Worm (Caenorhabditis elegans) whole organism, L2 larva: ENCODE data around the gene twk-12.

Experiments used
- C34F6.9 ChIP-seq: fragments of 150-350 bp; optimal IDR thresholded peaks from 2 replicates; lab custom pipeline; 2014; ENCODE audit warnings: missing biosample characterization, missing genetic modification characterization
- Y55F3AM.14 ChIP-seq: fragments of 200-800 bp; sonication (Bioruptor generic); optimal IDR thresholded peaks from 2 replicates; lab custom pipeline; 2018; ENCODE audit warnings: mild to moderate bottlenecking, missing genetic modification characterization, missing compliant biosample characterization
- ceh-82 ChIP-seq: fragments of 150-350 bp; optimal IDR thresholded peaks from 2 replicates; lab custom pipeline; 2014; ENCODE audit warnings: missing biosample characterization, missing genetic modification characterization
- egl-27 ChIP-seq: sonication (generic microtip); optimal IDR thresholded peaks from 3 replicates; lab custom pipeline; 2017; ENCODE audit warnings: missing biosample characterization, missing genetic modification reagents, missing genetic modification characterization
- elt-1 ChIP-seq: fragments of 150-350 bp; optimal IDR thresholded peaks from 2 replicates; lab custom pipeline; 2014; ENCODE audit warnings: missing biosample characterization, missing genetic modification characterization
- fos-1 ChIP-seq: fragments of 150-350 bp; optimal IDR thresholded peaks from 2 replicates; lab custom pipeline; 2014; ENCODE audit warnings: missing biosample characterization, missing genetic modification characterization
- lin-39 ChIP-seq: fragments of 150-350 bp; optimal IDR thresholded peaks from 2 replicates; lab custom pipeline; 2014; ENCODE audit warnings: missing biosample characterization, missing genetic modification reagents, missing genetic modification characterization
- mab-5 ChIP-seq: fragments of 150-350 bp; optimal IDR thresholded peaks from 2 replicates; lab custom pipeline; 2014; ENCODE audit warnings: missing biosample characterization, missing genetic modification characterization
- mdl-1 ChIP-seq, 2 experiments: fragments of 150-350 bp in 1 of 2; sonication (generic microtip) in 1 of 2; optimal IDR thresholded peaks; 2 replicates each; lab custom pipeline; 2017; ENCODE audit warnings: missing biosample characterization in 2 of 2, missing genetic modification characterization in 2 of 2
- nhr-11 ChIP-seq: fragments of 150-350 bp; optimal IDR thresholded peaks from 2 replicates; lab custom pipeline; 2014; ENCODE audit warnings: missing biosample characterization, missing genetic modification characterization
- nhr-237 ChIP-seq: fragments of 150-350 bp; optimal IDR thresholded peaks from 2 replicates; lab custom pipeline; 2014; ENCODE audit warnings: missing biosample characterization, missing genetic modification characterization
- peb-1 ChIP-seq: fragments of 150-350 bp; optimal IDR thresholded peaks from 2 replicates; lab custom pipeline; 2014; ENCODE audit warnings: missing biosample characterization, missing genetic modification characterization
- unc-39 ChIP-seq: fragments of 150-350 bp; optimal IDR thresholded peaks from 2 replicates; lab custom pipeline; 2014; ENCODE audit warnings: missing biosample characterization, missing genetic modification characterization
- unc-62 ChIP-seq: fragments of 150-350 bp; optimal IDR thresholded peaks from 2 replicates; lab custom pipeline; 2014; ENCODE audit warnings: missing biosample characterization, missing genetic modification reagents, missing genetic modification characterization

ce11 chrV:10719833-10720170 lies 52.4 kb downstream of the twk-12 start:
- TF ChIP-seq nhr-11 (tag; lab: Kevin White, UChicago) = no peak
- no peak for TF ChIP-seq egl-27
- no peak for TF ChIP-seq mab-5 (tag; lab: Kevin White, UChicago)
- peak; percentile 73 for TF ChIP-seq C34F6.9
- TF ChIP-seq unc-62 = no peak
- TF ChIP-seq ceh-82 = no peak
- TF ChIP-seq nhr-237 = no peak
- peak; percentile 43 for TF ChIP-seq fos-1
- peak; percentile 94 for TF ChIP-seq Y55F3AM.14 (GFP tag; lab: Kevin White, UChicago)
- TF ChIP-seq lin-39 (tag; lab: Kevin White, UChicago) = no peak
- peak in 1 of 2 experiments; percentile 76 for TF ChIP-seq mdl-1 (tag; optimal IDR thresholded peaks at IDR 0.05; lab: Kevin White, UChicago)
- no peak for TF ChIP-seq unc-39 (tag; lab: Kevin White, UChicago)
- TF ChIP-seq elt-1 = no peak
- no peak for TF ChIP-seq peb-1 (tag; lab: Kevin White, UChicago)
